Fruit fly (Drosophila melanogaster) whole organism, embryonic: ENCODE measurements around the gene CG31752.
A peak's percentile ranks its signal among the peaks of the same experiment; 100 is the strongest.

ENCODE experiments used
- Ada2b ChIP-seq: fragments of 200-800 bp; sonication (Bioruptor generic); IDR thresholded peaks from 2 replicates; pipeline ENCODE4 v1.3.6; 2022; ENCODE audit warnings: missing biosample characterization, missing genetic modification characterization
- CG12299 ChIP-seq: fragments of 200-800 bp; sonication (Bioruptor generic); optimal IDR thresholded peaks from 2 replicates; lab custom pipeline; 2018; ENCODE audit warnings: missing biosample characterization, mild to moderate bottlenecking, missing genetic modification characterization
- CG1233 ChIP-seq: fragments of 200-800 bp; sonication (Bioruptor generic); optimal IDR thresholded peaks from 4 replicates; lab custom pipeline; 2018; ENCODE audit warnings: missing biosample characterization, mild to moderate bottlenecking, missing genetic modification characterization
- CG12744 ChIP-seq: fragments of 200-800 bp; sonication (Bioruptor generic); optimal IDR thresholded peaks from 2 replicates; lab custom pipeline; 2016; ENCODE audit warnings: missing biosample characterization, missing genetic modification characterization
- CG13296 ChIP-seq: fragments of 200-800 bp; sonication (Bioruptor generic); optimal IDR thresholded peaks from 3 replicates; lab custom pipeline; 2018; ENCODE audit warnings: missing biosample characterization, mild to moderate bottlenecking, missing genetic modification characterization
- CG13775 ChIP-seq: fragments of 200-800 bp; sonication (Bioruptor generic); optimal IDR thresholded peaks from 3 replicates; lab custom pipeline; 2017; ENCODE audit warnings: missing biosample characterization, mild to moderate bottlenecking, missing genetic modification characterization
- CG13894 ChIP-seq: fragments of 200-800 bp; sonication (Bioruptor generic); optimal IDR thresholded peaks from 3 replicates; lab custom pipeline; 2018; ENCODE audit warnings: missing biosample characterization, mild to moderate bottlenecking, missing genetic modification characterization, moderate library complexity
- CG16779 ChIP-seq: fragments of 200-800 bp; sonication (Bioruptor generic); IDR thresholded peaks from 2 replicates; pipeline ENCODE4 v1.3.6; 2022; ENCODE audit warnings: missing biosample characterization, missing genetic modification characterization
- CG18599 ChIP-seq: fragments of 200-800 bp; sonication (Bioruptor generic); optimal IDR thresholded peaks from 3 replicates; lab custom pipeline; 2017; ENCODE audit warnings: missing biosample characterization, missing genetic modification characterization, mild to moderate bottlenecking, moderate library complexity, missing genetic modification reagents
- CG18764 ChIP-seq: fragments of 200-800 bp; sonication (Bioruptor generic); optimal IDR thresholded peaks from 3 replicates; lab custom pipeline; 2016; ENCODE audit warnings: missing biosample characterization, missing genetic modification characterization
- CG2116 ChIP-seq: fragments of 200-800 bp; sonication (Bioruptor generic); optimal IDR thresholded peaks from 3 replicates; lab custom pipeline; 2018; ENCODE audit warnings: missing biosample characterization, mild to moderate bottlenecking, missing genetic modification characterization
- CG34224 ChIP-seq: fragments of 200-800 bp; sonication (Bioruptor generic); IDR thresholded peaks from 3 replicates; pipeline ENCODE4 v1.3.6; 2022; ENCODE audit warnings: missing biosample characterization, missing genetic modification characterization; ENCODE audit not compliant: partially characterized antibody
- CG4617 ChIP-seq: fragments of 200-800 bp; sonication (Bioruptor generic); optimal IDR thresholded peaks from 3 replicates; lab custom pipeline; 2016; ENCODE audit warnings: missing biosample characterization, missing genetic modification characterization, borderline replicate concordance
- CG5180 ChIP-seq: fragments of 200-800 bp; sonication (Bioruptor generic); optimal IDR thresholded peaks from 3 replicates; lab custom pipeline; 2017; ENCODE audit warnings: missing biosample characterization, missing genetic modification characterization, mild to moderate bottlenecking, moderate library complexity, missing genetic modification reagents
- CG6254 ChIP-seq: fragments of 200-800 bp; sonication (Bioruptor generic); optimal IDR thresholded peaks from 3 replicates; lab custom pipeline; 2017; ENCODE audit warnings: mild to moderate bottlenecking, missing biosample characterization, missing genetic modification reagents, missing genetic modification characterization
- CG7357 ChIP-seq: fragments of 200-800 bp; sonication (Bioruptor generic); IDR thresholded peaks from 3 replicates; pipeline ENCODE4 v1.3.6; 2022; ENCODE audit warnings: missing biosample characterization, missing genetic modification characterization
- CG8944 ChIP-seq: fragments of 200-800 bp; sonication (Bioruptor generic); optimal IDR thresholded peaks from 3 replicates; lab custom pipeline; 2016; ENCODE audit warnings: missing biosample characterization, missing genetic modification characterization
- CTCF ChIP-seq: fragments of 200-800 bp; sonication (Bioruptor generic); optimal IDR thresholded peaks from 2 replicates; lab custom pipeline; 2017; ENCODE audit warnings: missing biosample characterization, mild to moderate bottlenecking, missing genetic modification characterization, moderate library complexity
- Deaf1 ChIP-seq: fragments of 200-800 bp; optimal IDR thresholded peaks from 3 replicates; lab custom pipeline; 2019; ENCODE audit warnings: missing biosample characterization, mild to moderate bottlenecking, missing genetic modification characterization, moderate library complexity
- Doc3 ChIP-seq: fragments of 200-800 bp; sonication (Bioruptor generic); IDR thresholded peaks from 3 replicates; pipeline ENCODE4 v1.3.6; 2022; ENCODE audit warnings: missing biosample characterization, missing genetic modification characterization; ENCODE audit not compliant: partially characterized antibody
- Hey ChIP-seq: fragments of 200-800 bp; sonication (Bioruptor generic); optimal IDR thresholded peaks from 3 replicates; lab custom pipeline; 2018; ENCODE audit warnings: missing biosample characterization, mild to moderate bottlenecking, missing genetic modification characterization
- Six4 ChIP-seq: fragments of 200-800 bp; sonication (Bioruptor generic); optimal IDR thresholded peaks from 2 replicates; lab custom pipeline; 2016; ENCODE audit warnings: missing biosample characterization, missing genetic modification characterization
- Sox100B ChIP-seq: fragments of 200-800 bp; sonication (Bioruptor generic); optimal IDR thresholded peaks from 3 replicates; lab custom pipeline; 2018; ENCODE audit warnings: missing biosample characterization, mild to moderate bottlenecking, missing genetic modification characterization
- da ChIP-seq: fragments of 200-800 bp; sonication (Bioruptor generic); optimal IDR thresholded peaks from 2 replicates; lab custom pipeline; 2016; ENCODE audit warnings: missing biosample characterization, missing genetic modification characterization
- dan ChIP-seq: fragments of 200-800 bp; sonication (Bioruptor generic); IDR thresholded peaks from 2 replicates; pipeline ENCODE4 v1.3.6; 2022; ENCODE audit warnings: missing biosample characterization, missing genetic modification characterization
- dm ChIP-seq: fragments of 200-800 bp; sonication (Bioruptor generic); optimal IDR thresholded peaks from 3 replicates; lab custom pipeline; 2016; ENCODE audit warnings: missing biosample characterization, missing genetic modification characterization
- dysf ChIP-seq: fragments of 200-800 bp; sonication (Bioruptor generic); IDR thresholded peaks from 3 replicates; pipeline ENCODE4 v1.3.6; 2022; ENCODE audit warnings: missing biosample characterization, missing genetic modification characterization
- esg ChIP-seq: fragments of 200-800 bp; sonication (Bioruptor generic); conservative IDR thresholded peaks from 2 replicates; pipeline ENCODE4 v1.3.6; 2022; ENCODE audit warnings: missing biosample characterization, missing genetic modification characterization
- eve ChIP-seq, 2 experiments: fragments of >200 bp; optimal IDR thresholded peaks; 2 replicates each; lab custom pipeline; 2017; ENCODE audit warnings: missing biosample characterization in 2 of 2, missing genetic modification characterization in 2 of 2
- fd3F ChIP-seq: fragments of 200-800 bp; sonication (Bioruptor generic); optimal IDR thresholded peaks from 2 replicates; lab custom pipeline; 2018; ENCODE audit warnings: missing biosample characterization, mild to moderate bottlenecking, missing genetic modification characterization, moderate library complexity
- fu2 ChIP-seq: fragments of 200-800 bp; sonication (Bioruptor generic); optimal IDR thresholded peaks from 2 replicates; lab custom pipeline; 2016; ENCODE audit warnings: missing biosample characterization, missing genetic modification characterization
- gce ChIP-seq: fragments of 200-800 bp; sonication (Bioruptor generic); IDR thresholded peaks from 3 replicates; pipeline ENCODE4 v1.3.6; 2022; ENCODE audit warnings: missing biosample characterization, missing genetic modification characterization
- gsb ChIP-seq: fragments of 200-800 bp; sonication (Bioruptor generic); IDR thresholded peaks from 2 replicates; pipeline ENCODE4 v1.3.6; 2022; ENCODE audit warnings: missing biosample characterization, missing genetic modification characterization
- her ChIP-seq: fragments of 200-800 bp; sonication (Bioruptor generic); optimal IDR thresholded peaks from 2 replicates; lab custom pipeline; 2016; ENCODE audit warnings: missing biosample characterization, missing genetic modification characterization
- jing ChIP-seq: fragments of 200-800 bp; sonication (Bioruptor generic); optimal IDR thresholded peaks from 2 replicates; lab custom pipeline; 2018; ENCODE audit warnings: missing biosample characterization, mild to moderate bottlenecking, missing genetic modification characterization
- klu ChIP-seq: fragments of 200-800 bp; sonication (Bioruptor generic); IDR thresholded peaks from 2 replicates; pipeline ENCODE4 v1.3.6; 2022; ENCODE audit warnings: missing biosample characterization, missing genetic modification characterization
- lab ChIP-seq: fragments of 200-800 bp; sonication (Bioruptor generic); optimal IDR thresholded peaks from 3 replicates; lab custom pipeline; 2017; ENCODE audit warnings: missing biosample characterization, missing genetic modification characterization, mild to moderate bottlenecking, moderate library complexity, missing genetic modification reagents
- lbe ChIP-seq: fragments of 200-800 bp; sonication (Bioruptor generic); optimal IDR thresholded peaks from 2 replicates; lab custom pipeline; 2016; ENCODE audit warnings: missing biosample characterization, mild to moderate bottlenecking, missing genetic modification characterization
- luna ChIP-seq: fragments of 200-800 bp; sonication (Bioruptor generic); optimal IDR thresholded peaks from 2 replicates; lab custom pipeline; 2016; ENCODE audit warnings: missing biosample characterization, missing genetic modification characterization
- nerfin-1 ChIP-seq: fragments of 200-800 bp; sonication (Bioruptor generic); optimal IDR thresholded peaks from 3 replicates; lab custom pipeline; 2019; ENCODE audit warnings: missing biosample characterization, mild to moderate bottlenecking, missing genetic modification characterization, moderate library complexity
- pan ChIP-seq, 4 experiments: fragments of >200 bp in 3 of 4; fragments of 200-800 bp in 1 of 4; sonication (Bioruptor generic) in 1 of 4; optimal IDR thresholded peaks in 3 of 4; IDR thresholded peaks in 1 of 4; 2 replicates each; pipeline versions ENCODE4 v1.3.6 to Lab custom; 2017 to 2022; ENCODE audit warnings: missing biosample characterization in 2 of 4, missing genetic modification characterization in 2 of 4, mixed read lengths in 1 of 4
- peb ChIP-seq: fragments of 200-800 bp; sonication (Bioruptor generic); IDR thresholded peaks from 2 replicates; pipeline ENCODE4 v1.3.6; 2022; ENCODE audit warnings: missing biosample characterization, missing genetic modification characterization
- pnt ChIP-seq: fragments of 200-800 bp; sonication (Bioruptor generic); optimal IDR thresholded peaks from 3 replicates; lab custom pipeline; 2016; ENCODE audit warnings: missing biosample characterization, missing genetic modification characterization
- prd ChIP-seq, 3 experiments: fragments of >200 bp in 2 of 3; fragments of 200-800 bp in 1 of 3; sonication (Bioruptor generic) in 1 of 3; optimal IDR thresholded peaks in 2 of 3; IDR thresholded peaks in 1 of 3; 2 replicates in 2 of 3; 3 replicates in 1 of 3; pipeline versions ENCODE4 v1.3.6 to Lab custom; 2017 to 2022; ENCODE audit warnings: missing biosample characterization in 1 of 3, missing genetic modification characterization in 1 of 3
- schlank ChIP-seq: fragments of 200-800 bp; sonication (Bioruptor generic); optimal IDR thresholded peaks from 2 replicates; lab custom pipeline; 2018; ENCODE audit warnings: missing biosample characterization, mild to moderate bottlenecking, missing genetic modification characterization
- scrt ChIP-seq: fragments of 200-800 bp; sonication (Bioruptor generic); optimal IDR thresholded peaks from 2 replicates; lab custom pipeline; 2018; ENCODE audit warnings: missing biosample characterization, mild to moderate bottlenecking, missing genetic modification characterization, moderate library complexity
- ssp ChIP-seq: fragments of 200-800 bp; sonication (Bioruptor generic); IDR thresholded peaks from 2 replicates; pipeline ENCODE4 v1.3.6; 2022; ENCODE audit warnings: missing biosample characterization, missing genetic modification characterization
- tio ChIP-seq: fragments of 200-800 bp; sonication (Bioruptor generic); optimal IDR thresholded peaks from 2 replicates; lab custom pipeline; 2017; ENCODE audit warnings: missing biosample characterization, missing genetic modification characterization, inconsistent platforms
- tll ChIP-seq, 2 experiments: fragments of 200-800 bp in 1 of 2; fragments of >200 bp in 1 of 2; sonication (Bioruptor generic) in 1 of 2; optimal IDR thresholded peaks; 2 replicates each; lab custom pipeline; 2017 to 2019; ENCODE audit warnings: missing biosample characterization in 2 of 2, missing genetic modification characterization in 2 of 2, mild to moderate bottlenecking in 1 of 2, moderate library complexity in 1 of 2
- zfh1 ChIP-seq: fragments of 200-800 bp; sonication (Bioruptor generic); IDR thresholded peaks from 3 replicates; pipeline ENCODE4 v1.3.6; 2022; ENCODE audit warnings: missing biosample characterization, missing genetic modification characterization

The CG31752 gene

dm6 chr2L:18844917-18845509 lies 3.9 kb upstream of the CG31752 start, which contains the start of gene CG17321:
Gene CG17321 (plus strand): TSS chr2L:18845184.
- TF ChIP-seq her (GFP tag; lab: Kevin White, UChicago) (no peak), CG16779 (GFP tag; lab: Robert Waterston, UW) (peak; percentile 64; the same call in 1 of the 2 replicates), da (no peak), esg (GFP tag; lab: Robert Waterston, UW) (no peak), luna (GFP tag; lab: Kevin White, UChicago) (no peak), zfh1 (GFP tag; lab: Robert Waterston, UW) (no peak), CTCF (GFP tag; lab: Kevin White, UChicago) (no peak), CG12744 (GFP tag; lab: Kevin White, UChicago) (no peak), tll (GFP tag; optimal IDR thresholded peaks at IDR 0.05; lab: Kevin White, UChicago) (no peak), Deaf1 (tag; lab: Kevin White, UChicago) (peak; percentile 51), dan (GFP tag; lab: Robert Waterston, UW) (no peak), CG34224 (no peak), CG7357 (GFP tag; lab: Robert Waterston, UW) (0 out of 3 replicates have a peak, but pooled peaks have one; percentile 25), dm (GFP tag; lab: Kevin White, UChicago) (no peak), CG13775 (no peak), CG18764 (GFP tag; lab: Kevin White, UChicago) (no peak), Six4 (GFP tag; lab: Kevin White, UChicago) (no peak), eve (GFP tag; optimal IDR thresholded peaks at IDR 0.05; lab: Kevin White, UChicago) (no peak), dysf (GFP tag; lab: Robert Waterston, UW) (no peak), CG13894 (tag; lab: Kevin White, UChicago) (peak; percentile 51), Sox100B (no peak), Doc3 (GFP tag; lab: Robert Waterston, UW) (no peak), Hey (tag; lab: Kevin White, UChicago) (no peak), pan (optimal IDR thresholded peaks at IDR 0.05; lab: Kevin White, UChicago) (no peak), pan (GFP tag; optimal IDR thresholded peaks at IDR 0.05 in 1 of 2, IDR thresholded peaks at IDR 0.05 in 1 of 2) (no peak), nerfin-1 (no peak), gsb (GFP tag; lab: Robert Waterston, UW) (no peak), Ada2b (GFP tag; lab: Robert Waterston, UW) (no peak), CG2116 (no peak), CG5180 (no peak), CG1233 (GFP tag; lab: Kevin White, UChicago) (no peak), jing (GFP tag; lab: Kevin White, UChicago) (no peak), peb (GFP tag; lab: Robert Waterston, UW) (no peak), fu2 (GFP tag; lab: Kevin White, UChicago) (no peak), CG18599 (peak; percentile 36), CG6254 (GFP tag; lab: Kevin White, UChicago) (no peak), CG8944 (GFP tag; lab: Kevin White, UChicago) (no peak), pnt (GFP tag; lab: Kevin White, UChicago) (no peak), prd (optimal IDR thresholded peaks at IDR 0.05; lab: Kevin White, UChicago) (no peak), prd (GFP tag; IDR thresholded peaks at IDR 0.05; lab: Robert Waterston, UW) (no peak), CG13296 (GFP tag; lab: Kevin White, UChicago) (no peak), fd3F (GFP tag; lab: Kevin White, UChicago) (no peak), CG12299 (tag; lab: Kevin White, UChicago) (peak; percentile 13), lab (GFP tag; lab: Kevin White, UChicago) (no peak), lbe (GFP tag; lab: Kevin White, UChicago) (no peak), klu (GFP tag; lab: Robert Waterston, UW) (no peak), tio (no peak), schlank (no peak), gce (no peak), ssp (GFP tag; lab: Robert Waterston, UW) (no peak), CG4617 (no peak), scrt (GFP tag; lab: Kevin White, UChicago) (peak; percentile 36)
